Worm (Caenorhabditis elegans) whole organism, late embryonic: ENCODE results near the gene C29F7.1.
A peak's percentile ranks its signal among the peaks of the same experiment; 100 is the strongest.

Experiments
- C08G9.2 ChIP-seq: sonication (generic microtip); optimal IDR thresholded peaks from 2 replicates; lab custom pipeline; 2016; ENCODE audit warnings: mild to moderate bottlenecking, missing genetic modification characterization, moderate library complexity, missing compliant biosample characterization
- K02D7.2 ChIP-seq: sonication (generic microtip); optimal IDR thresholded peaks from 2 replicates; lab custom pipeline; 2017; ENCODE audit warnings: mild to moderate bottlenecking, missing genetic modification characterization, missing compliant biosample characterization
- K09A11.1 ChIP-seq: sonication (generic microtip); optimal IDR thresholded peaks from 2 replicates; lab custom pipeline; 2017; ENCODE audit warnings: antibody characterized with exemption, mild to moderate bottlenecking, missing genetic modification characterization, missing compliant biosample characterization; ENCODE audit not compliant: insufficient read depth
- T23F11.4 ChIP-seq: fragments of 200-800 bp; sonication (Bioruptor generic); optimal IDR thresholded peaks from 2 replicates; lab custom pipeline; 2018; ENCODE audit warnings: mild to moderate bottlenecking, missing genetic modification characterization, missing compliant biosample characterization
- Y22D7AL.16 ChIP-seq: sonication (generic microtip); optimal IDR thresholded peaks from 2 replicates; lab custom pipeline; 2016; ENCODE audit warnings: missing genetic modification characterization, missing compliant biosample characterization
- ahr-1 ChIP-seq: sonication (generic microtip); optimal IDR thresholded peaks from 2 replicates; lab custom pipeline; 2016; ENCODE audit warnings: missing genetic modification characterization, missing compliant biosample characterization
- ama-1 ChIP-seq: fragments of 150-350 bp; optimal IDR thresholded peaks from 2 replicates; lab custom pipeline; 2014
- ceh-14 ChIP-seq: sonication (generic microtip); optimal IDR thresholded peaks from 2 replicates; lab custom pipeline; 2016; ENCODE audit warnings: missing genotype, missing genetic modification characterization, missing compliant biosample characterization
- ceh-18 ChIP-seq: sonication (generic microtip); optimal IDR thresholded peaks from 2 replicates; lab custom pipeline; 2016; ENCODE audit warnings: missing genetic modification characterization, missing compliant biosample characterization
- ceh-19 ChIP-seq: fragments of 200-800 bp; sonication (Bioruptor generic); optimal IDR thresholded peaks from 2 replicates; lab custom pipeline; 2018; ENCODE audit warnings: mild to moderate bottlenecking, missing genetic modification characterization, missing compliant biosample characterization
- ceh-2 ChIP-seq: sonication (generic microtip); optimal IDR thresholded peaks from 2 replicates; lab custom pipeline; 2016; ENCODE audit warnings: missing genotype, missing genetic modification characterization, missing compliant biosample characterization
- ceh-22 ChIP-seq: sonication (generic microtip); optimal IDR thresholded peaks from 2 replicates; lab custom pipeline; 2017; ENCODE audit warnings: missing biosample characterization, missing genetic modification characterization
- ceh-24 ChIP-seq: sonication (generic microtip); optimal IDR thresholded peaks from 2 replicates; lab custom pipeline; 2016; ENCODE audit warnings: mild to moderate bottlenecking, missing genetic modification characterization, missing compliant biosample characterization
- ceh-30 ChIP-seq: fragments of 150-350 bp; optimal IDR thresholded peaks from 2 replicates; lab custom pipeline; 2014; ENCODE audit warnings: missing biosample characterization, missing genetic modification characterization
- ceh-31 ChIP-seq: sonication (generic microtip); optimal IDR thresholded peaks from 2 replicates; lab custom pipeline; 2016; ENCODE audit warnings: missing genetic modification characterization, missing compliant biosample characterization
- ceh-34 ChIP-seq: sonication (generic microtip); optimal IDR thresholded peaks from 2 replicates; lab custom pipeline; 2016; ENCODE audit warnings: mild to moderate bottlenecking, missing genetic modification characterization, missing compliant biosample characterization
- ceh-45 ChIP-seq: fragments of 200-800 bp; sonication (Bioruptor generic); IDR thresholded peaks from 2 replicates; pipeline ENCODE4 v1.3.6; 2022; ENCODE audit warnings: missing genetic modification reagents, missing genetic modification characterization, missing compliant biosample characterization
- ceh-48 ChIP-seq: sonication (generic microtip); optimal IDR thresholded peaks from 2 replicates; lab custom pipeline; 2016; ENCODE audit warnings: missing genetic modification characterization, inconsistent platforms, missing compliant biosample characterization
- ceh-9 ChIP-seq: sonication (generic microtip); optimal IDR thresholded peaks from 2 replicates; lab custom pipeline; 2016; ENCODE audit warnings: mild to moderate bottlenecking, missing genetic modification characterization, inconsistent platforms, missing compliant biosample characterization
- dmd-4 ChIP-seq: sonication (generic microtip); optimal IDR thresholded peaks from 2 replicates; lab custom pipeline; 2016; ENCODE audit warnings: borderline replicate concordance, missing genetic modification characterization, missing compliant biosample characterization
- elt-2 ChIP-seq: sonication (generic microtip); optimal IDR thresholded peaks from 2 replicates; lab custom pipeline; 2016; ENCODE audit warnings: missing genetic modification reagents, missing genetic modification characterization, missing compliant biosample characterization
- elt-4 ChIP-seq: sonication (generic microtip); optimal IDR thresholded peaks from 2 replicates; lab custom pipeline; 2016; ENCODE audit warnings: missing genetic modification characterization, missing compliant biosample characterization
- ets-4 ChIP-seq: sonication (generic microtip); optimal IDR thresholded peaks from 2 replicates; lab custom pipeline; 2016; ENCODE audit warnings: missing genetic modification characterization, missing compliant biosample characterization
- eyg-1 ChIP-seq: sonication (generic microtip); optimal IDR thresholded peaks from 2 replicates; lab custom pipeline; 2016; ENCODE audit warnings: missing genotype, missing genetic modification characterization, missing compliant biosample characterization
- fax-1 ChIP-seq: sonication (generic microtip); optimal IDR thresholded peaks from 2 replicates; lab custom pipeline; 2016; ENCODE audit warnings: missing genotype, missing genetic modification characterization, missing compliant biosample characterization
- fkh-10 ChIP-seq: fragments of 150-350 bp; optimal IDR thresholded peaks from 2 replicates; lab custom pipeline; 2014; ENCODE audit warnings: missing biosample characterization, missing genetic modification reagents, missing genetic modification characterization
- gmeb-2 ChIP-seq: sonication (generic microtip); optimal IDR thresholded peaks from 2 replicates; lab custom pipeline; 2016; ENCODE audit warnings: missing genetic modification characterization, inconsistent platforms, missing compliant biosample characterization
- hlh-13 ChIP-seq: fragments of 200-800 bp; sonication (Bioruptor generic); optimal IDR thresholded peaks from 2 replicates; lab custom pipeline; 2018; ENCODE audit warnings: mild to moderate bottlenecking, missing genetic modification characterization, missing compliant biosample characterization
- hlh-15 ChIP-seq: sonication (generic microtip); optimal IDR thresholded peaks from 2 replicates; lab custom pipeline; 2016; ENCODE audit warnings: missing genetic modification characterization, missing compliant biosample characterization
- hlh-30 ChIP-seq: sonication (generic microtip); optimal IDR thresholded peaks from 2 replicates; lab custom pipeline; 2017; ENCODE audit warnings: antibody characterized with exemption, missing genetic modification characterization, missing compliant biosample characterization; ENCODE audit not compliant: insufficient read depth
- hlh-6 ChIP-seq: sonication (generic microtip); optimal IDR thresholded peaks from 2 replicates; lab custom pipeline; 2016; ENCODE audit warnings: missing genotype, missing genetic modification characterization, missing compliant biosample characterization
- lim-6 ChIP-seq: sonication (generic microtip); optimal IDR thresholded peaks from 2 replicates; lab custom pipeline; 2016; ENCODE audit warnings: missing genetic modification characterization, missing compliant biosample characterization
- lin-11 ChIP-seq: fragments of 200-800 bp; sonication (Bioruptor generic); optimal IDR thresholded peaks from 2 replicates; lab custom pipeline; 2018; ENCODE audit warnings: mild to moderate bottlenecking, missing genetic modification characterization, missing compliant biosample characterization
- mec-3 ChIP-seq: sonication (generic microtip); optimal IDR thresholded peaks from 2 replicates; lab custom pipeline; 2016; ENCODE audit warnings: borderline replicate concordance, missing genetic modification characterization, missing compliant biosample characterization
- nfya-1 ChIP-seq: sonication (generic microtip); optimal IDR thresholded peaks from 2 replicates; lab custom pipeline; 2017; ENCODE audit warnings: missing genetic modification characterization, mild to moderate bottlenecking, missing compliant biosample characterization, antibody characterized with exemption, moderate library complexity
- nhr-11 ChIP-seq: fragments of 150-350 bp; optimal IDR thresholded peaks from 2 replicates; lab custom pipeline; 2014; ENCODE audit warnings: missing biosample characterization, missing genetic modification characterization
- nhr-232 ChIP-seq: sonication (generic microtip); optimal IDR thresholded peaks from 2 replicates; lab custom pipeline; 2016; ENCODE audit warnings: missing genetic modification characterization, missing compliant biosample characterization
- npax-4 ChIP-seq: sonication (generic microtip); optimal IDR thresholded peaks from 2 replicates; lab custom pipeline; 2016; ENCODE audit warnings: missing genetic modification characterization, missing compliant biosample characterization
- odd-2 ChIP-seq: sonication (generic microtip); optimal IDR thresholded peaks from 2 replicates; lab custom pipeline; 2017; ENCODE audit warnings: antibody characterized with exemption, mild to moderate bottlenecking, missing genetic modification characterization, missing compliant biosample characterization
- pat-9 ChIP-seq: fragments of 200-800 bp; sonication (Bioruptor generic); optimal IDR thresholded peaks from 2 replicates; lab custom pipeline; 2018; ENCODE audit warnings: mild to moderate bottlenecking, missing genetic modification characterization, moderate library complexity, missing compliant biosample characterization
- pax-1 ChIP-seq: fragments of 150-350 bp; optimal IDR thresholded peaks from 2 replicates; lab custom pipeline; 2014; ENCODE audit warnings: missing biosample characterization, missing genetic modification characterization
- pha-2 ChIP-seq: sonication (generic microtip); optimal IDR thresholded peaks from 2 replicates; lab custom pipeline; 2017; ENCODE audit warnings: mild to moderate bottlenecking, missing genetic modification characterization, missing compliant biosample characterization
- pha-4 ChIP-seq: fragments of 150-350 bp; optimal IDR thresholded peaks from 2 replicates; lab custom pipeline; 2018; ENCODE audit warnings: missing biosample characterization, missing genetic modification reagents, missing genetic modification characterization
- ref-2 ChIP-seq: sonication (generic microtip); optimal IDR thresholded peaks from 2 replicates; lab custom pipeline; 2016; ENCODE audit warnings: missing genetic modification characterization, missing compliant biosample characterization
- sdc-2 ChIP-seq: sonication (generic microtip); optimal IDR thresholded peaks from 2 replicates; lab custom pipeline; 2016; ENCODE audit warnings: missing genotype, missing genetic modification characterization, missing compliant biosample characterization
- sox-2 ChIP-seq: fragments of 200-800 bp; sonication (Bioruptor generic); IDR thresholded peaks from 2 replicates; pipeline ENCODE4 v1.3.6; 2022; ENCODE audit warnings: missing genetic modification reagents, missing genetic modification characterization, missing compliant biosample characterization
- syd-9 ChIP-seq: sonication (generic microtip); optimal IDR thresholded peaks from 2 replicates; lab custom pipeline; 2016; ENCODE audit warnings: mild to moderate bottlenecking, missing genetic modification characterization, moderate library complexity, missing compliant biosample characterization
- tbx-2 ChIP-seq: sonication (generic microtip); optimal IDR thresholded peaks from 2 replicates; lab custom pipeline; 2016; ENCODE audit warnings: missing genetic modification characterization, missing compliant biosample characterization
- tbx-7 ChIP-seq: sonication (generic microtip); optimal IDR thresholded peaks from 2 replicates; lab custom pipeline; 2016; ENCODE audit warnings: missing genotype, missing genetic modification characterization, missing compliant biosample characterization
- unc-3 ChIP-seq, 2 experiments: fragments of 200-800 bp in 1 of 2; sonication (Bioruptor generic) in 1 of 2; sonication (generic microtip) in 1 of 2; conservative IDR thresholded peaks in 1 of 2; optimal IDR thresholded peaks in 1 of 2; 2 replicates each; pipeline versions ENCODE4 v1.3.6 to Lab custom; 2016 to 2022; ENCODE audit warnings: missing compliant biosample characterization in 2 of 2, missing genetic modification characterization in 2 of 2, missing genetic modification reagents in 1 of 2
- unc-42 ChIP-seq: sonication (generic microtip); optimal IDR thresholded peaks from 2 replicates; lab custom pipeline; 2016; ENCODE audit warnings: missing genotype, missing genetic modification characterization, missing compliant biosample characterization
- unc-55 ChIP-seq: sonication (generic microtip); optimal IDR thresholded peaks from 2 replicates; lab custom pipeline; 2017; ENCODE audit warnings: missing biosample characterization, missing genetic modification reagents, missing genetic modification characterization
- unc-86 ChIP-seq: sonication (generic microtip); optimal IDR thresholded peaks from 2 replicates; lab custom pipeline; 2016; ENCODE audit warnings: missing genetic modification characterization, missing compliant biosample characterization
- ztf-16 ChIP-seq: sonication (generic microtip); optimal IDR thresholded peaks from 2 replicates; lab custom pipeline; 2017; ENCODE audit warnings: missing genetic modification characterization, missing compliant biosample characterization

The C29F7.1 gene

ce11 chrX:13442446-13442845 lies 32.7 kb downstream of the C29F7.1 start:
- peak; percentile 97 for TF ChIP-seq sdc-2 (tag; lab: Kevin White, UChicago)
- TF ChIP-seq tbx-7 (tag; lab: Kevin White, UChicago), result no peak
- TF ChIP-seq pha-4 (tag; lab: Kevin White, UChicago), result no peak
- peak; percentile 40 for TF ChIP-seq ref-2 (tag; lab: Kevin White, UChicago)
- TF ChIP-seq fax-1 (tag; lab: Kevin White, UChicago), result no peak
- TF ChIP-seq ceh-22, result no peak
- no peak for TF ChIP-seq sox-2 (GFP tag; lab: Robert Waterston, UW)
- no peak for TF ChIP-seq hlh-13 (GFP tag; lab: Kevin White, UChicago)
- peak; percentile 4 for TF ChIP-seq ceh-18 (tag; lab: Kevin White, UChicago)
- no peak for TF ChIP-seq mec-3 (tag; lab: Kevin White, UChicago)
- no peak for TF ChIP-seq hlh-15 (tag; lab: Kevin White, UChicago)
- TF ChIP-seq nhr-11 (tag; lab: Kevin White, UChicago), result no peak
- no peak for TF ChIP-seq ceh-48 (tag; lab: Kevin White, UChicago)
- TF ChIP-seq ceh-14, result no peak
- no peak for TF ChIP-seq unc-42
- TF ChIP-seq ceh-19 (GFP tag; lab: Kevin White, UChicago), result no peak
- no peak for TF ChIP-seq T23F11.4
- no peak for TF ChIP-seq K09A11.1
- peak; percentile 21 for TF ChIP-seq elt-2 (tag; lab: Kevin White, UChicago)
- no peak for TF ChIP-seq Y22D7AL.16 (tag; lab: Kevin White, UChicago)
- no peak for TF ChIP-seq lin-11 (tag; lab: Kevin White, UChicago)
- TF ChIP-seq ceh-30 (tag; lab: Kevin White, UChicago), result no peak
- TF ChIP-seq ztf-16 (tag; lab: Kevin White, UChicago), result no peak
- no peak for TF ChIP-seq pat-9 (tag; lab: Kevin White, UChicago)
- no peak for TF ChIP-seq ceh-2 (tag; lab: Kevin White, UChicago)
- TF ChIP-seq hlh-30, result peak; percentile 11
- no peak for TF ChIP-seq nhr-232 (tag; lab: Kevin White, UChicago)
- TF ChIP-seq pax-1 (tag; lab: Kevin White, UChicago), result no peak
- TF ChIP-seq K02D7.2 (tag; lab: Kevin White, UChicago), result no peak
- no peak for TF ChIP-seq ceh-45 (GFP tag; lab: Robert Waterston, UW)
- no peak for TF ChIP-seq ahr-1 (tag; lab: Kevin White, UChicago)
- no peak for TF ChIP-seq gmeb-2 (tag; lab: Kevin White, UChicago)
- TF ChIP-seq odd-2 (tag; lab: Kevin White, UChicago), result no peak
- no peak for TF ChIP-seq ceh-24 (tag; lab: Kevin White, UChicago)
- TF ChIP-seq ets-4 (tag; lab: Kevin White, UChicago), result no peak
- TF ChIP-seq tbx-2, result peak; percentile 3
- peak; percentile 16 for TF ChIP-seq syd-9 (tag; lab: Kevin White, UChicago)
- TF ChIP-seq hlh-6, result no peak
- TF ChIP-seq pha-2 (tag; lab: Kevin White, UChicago), result no peak
- TF ChIP-seq dmd-4 (tag; lab: Kevin White, UChicago), result peak; percentile 10
- TF ChIP-seq elt-4 (tag; lab: Kevin White, UChicago), result no peak
- TF ChIP-seq C08G9.2, result no peak
- peak; percentile 37 for TF ChIP-seq ceh-31
- no peak for TF ChIP-seq unc-86 (tag; lab: Kevin White, UChicago)
- no peak for TF ChIP-seq eyg-1
- TF ChIP-seq fkh-10, result no peak
- TF ChIP-seq unc-3 (GFP tag; conservative IDR thresholded peaks at IDR 0.05; lab: Robert Waterston, UW), result 0 out of 2 replicates have a peak, but pooled peaks have one; percentile 23
- TF ChIP-seq unc-3 (tag; optimal IDR thresholded peaks at IDR 0.05; lab: Kevin White, UChicago), result no peak
- TF ChIP-seq npax-4 (tag; lab: Kevin White, UChicago), result no peak
- no peak for TF ChIP-seq nfya-1 (tag; lab: Kevin White, UChicago)
- no peak for TF ChIP-seq ceh-9 (tag; lab: Kevin White, UChicago)
- TF ChIP-seq ceh-34, result peak; percentile 17
- TF ChIP-seq unc-55 (GFP tag; lab: Kevin White, UChicago), result no peak
- no peak for TF ChIP-seq ama-1 (lab: Kevin White, UChicago)
- TF ChIP-seq lim-6 (tag; lab: Kevin White, UChicago), result no peak
